Worm (Caenorhabditis elegans): ENCODE results near the gene smc-6.

ce11 chrII:11617715-11618114, 39.2 kb downstream of the smc-6 start:
- no peak for TF ChIP-seq lin-11 (tag; optimal IDR thresholded peaks at IDR 0.05)
- TF ChIP-seq nfya-1 (tag; optimal IDR thresholded peaks at IDR 0.05), result no peak
- TF ChIP-seq ceh-19 (GFP tag; optimal IDR thresholded peaks at IDR 0.05), result no peak
- no peak for TF ChIP-seq pag-3 (tag; optimal IDR thresholded peaks at IDR 0.05; ENCODE audit: borderline replicate concordance)
- no peak for TF ChIP-seq ref-2 (tag; optimal IDR thresholded peaks at IDR 0.05)
- no peak for TF ChIP-seq ceh-9 (tag; optimal IDR thresholded peaks at IDR 0.05)
- TF ChIP-seq pqm-1 (tag; optimal IDR thresholded peaks at IDR 0.05), result no peak
- TF ChIP-seq ama-1 (optimal IDR thresholded peaks at IDR 0.05), result no peak
- no peak for TF ChIP-seq fkh-6 (tag; optimal IDR thresholded peaks at IDR 0.05)
